Worm (Caenorhabditis elegans) whole organism, midembryonic: ENCODE data around the gene syg-1.

Source experiments
- T22C8.4 ChIP-seq: fragments of 200-800 bp; sonication (Bioruptor generic); IDR thresholded peaks from 2 replicates; pipeline ENCODE4 v1.3.6; 2022; ENCODE audit warnings: missing genetic modification characterization, missing compliant biosample characterization
- cog-1 ChIP-seq: sonication (generic microtip); optimal IDR thresholded peaks from 2 replicates; lab custom pipeline; 2016; ENCODE audit warnings: missing genetic modification characterization, missing compliant biosample characterization
- flt-1 ChIP-seq: fragments of 200-800 bp; sonication (Bioruptor generic); IDR thresholded peaks from 2 replicates; pipeline ENCODE4 v1.3.6; 2022; ENCODE audit warnings: missing genetic modification characterization, missing compliant biosample characterization
- klf-2 ChIP-seq: fragments of 200-800 bp; sonication (Bioruptor generic); conservative IDR thresholded peaks from 2 replicates; pipeline ENCODE4 v1.3.6; 2022; ENCODE audit warnings: missing genetic modification reagents, missing genetic modification characterization, missing compliant biosample characterization
- med-1 ChIP-seq: sonication (generic microtip); optimal IDR thresholded peaks from 2 replicates; lab custom pipeline; 2017; ENCODE audit warnings: missing genetic modification characterization, mild to moderate bottlenecking, missing compliant biosample characterization, antibody characterized with exemption, missing genetic modification reagents; ENCODE audit not compliant: insufficient read depth
- tab-1 ChIP-seq: fragments of 200-800 bp; sonication (Bioruptor generic); IDR thresholded peaks from 2 replicates; pipeline ENCODE4 v1.3.6; 2022; ENCODE audit warnings: missing genetic modification characterization, missing compliant biosample characterization
- ztf-23 ChIP-seq: fragments of 200-800 bp; sonication (Bioruptor generic); IDR thresholded peaks from 2 replicates; pipeline ENCODE4 v1.3.6; 2022; ENCODE audit warnings: missing genetic modification reagents, missing genetic modification characterization, missing compliant biosample characterization
- ztf-29 ChIP-seq: fragments of 200-800 bp; sonication (Bioruptor generic); IDR thresholded peaks from 2 replicates; pipeline ENCODE4 v1.3.6; 2022; ENCODE audit warnings: missing genetic modification reagents, missing genetic modification characterization, missing compliant biosample characterization

- TF ChIP-seq ztf-29 (GFP tag; lab: Robert Waterston, UW) (peak; percentile 63; the same call in 1 of the 2 replicates), cog-1 (tag; lab: Kevin White, UChicago) (peak; percentile 96), ztf-23 (GFP tag; lab: Robert Waterston, UW) (no peak), klf-2 (GFP tag; lab: Robert Waterston, UW) (no peak), med-1 (GFP tag; lab: Kevin White, UChicago) (no peak), flt-1 (GFP tag; lab: Robert Waterston, UW) (peak; percentile 73), tab-1 (GFP tag; lab: Robert Waterston, UW) (0 out of 2 replicates have a peak, but pooled peaks have one; percentile 17), T22C8.4 (peak; percentile 78)
These were observed 21.2 kb upstream of the syg-1 start for ce11 chrX:2536246-2536772.
